Fruit fly (Drosophila melanogaster): Measurements from ENCODE around the gene CG10550.

The CG10550 gene

dm6 chr3R:25279796-25280350, 28.3 kb downstream of the CG10550 start, which contains the start of gene CG10514:
TSS of gene CG10514 (minus strand) at chr3R:25279846.
- no peak for TF ChIP-seq CG17801 (GFP tag; optimal IDR thresholded peaks at IDR 0.05; ENCODE audit: partially characterized antibody)

- no peak for TF ChIP-seq CG17801 (GFP tag; optimal IDR thresholded peaks at IDR 0.05; ENCODE audit: partially characterized antibody)
Measured at dm6 chr3R:25277112-25277511, 31.1 kb downstream of the CG10550 start, which contains the start of gene CG10513. TSS of gene CG10513 (minus strand) at chr3R:25277212.

dm6 chr3R:25275276-25275675, 32.9 kb downstream of the CG10550 start:
- TF ChIP-seq CG17801 (GFP tag; optimal IDR thresholded peaks at IDR 0.05; ENCODE audit: partially characterized antibody): peak; percentile 77

- TF ChIP-seq CG17801 (GFP tag; optimal IDR thresholded peaks at IDR 0.05; ENCODE audit: partially characterized antibody): no peak
Measured at dm6 chr3R:25273537-25273936, 34.7 kb downstream of the CG10550 start, which contains the start of gene CG11878. TSS of gene CG11878 (plus strand) at chr3R:25273837.

dm6 chr3R:25269909-25270308, 38.3 kb downstream of the CG10550 start, which contains the start of the genes CG11889 and CG11891:
TSS of gene CG11889 (plus strand) at chr3R:25270209.
TSS of gene CG11891 (plus strand) at chr3R:25270209.
- TF ChIP-seq CG17801 (GFP tag; optimal IDR thresholded peaks at IDR 0.05; ENCODE audit: partially characterized antibody): no peak

dm6 chr3R:25266751-25267150, 41.4 kb downstream of the CG10550 start:
- no peak for TF ChIP-seq CG17801 (GFP tag; optimal IDR thresholded peaks at IDR 0.05; ENCODE audit: partially characterized antibody)

dm6 chr3R:25265589-25266201, 42.5 kb downstream of the CG10550 start, which contains the start of the genes GlnRS and RIOK2:
TSS of gene GlnRS (minus strand) at chr3R:25265721.
TSS of gene RIOK2 (plus strand) at chr3R:25265844.
- TF ChIP-seq CG17801 (GFP tag; optimal IDR thresholded peaks at IDR 0.05; ENCODE audit: partially characterized antibody): peak; percentile 65

- TF ChIP-seq CG17801 (GFP tag; optimal IDR thresholded peaks at IDR 0.05; ENCODE audit: partially characterized antibody): peak; percentile 83
Measured at dm6 chr3R:25262322-25262761, 45.8 kb downstream of the CG10550 start, which contains the start of the genes Kdsr and CG11858. TSS of gene Kdsr (minus strand) at chr3R:25262498. TSS of gene CG11858 (plus strand) at chr3R:25262741.

dm6 chr3R:25260670-25261069, 47.5 kb downstream of the CG10550 start:
- TF ChIP-seq CG17801 (GFP tag; optimal IDR thresholded peaks at IDR 0.05; ENCODE audit: partially characterized antibody): no peak

- peak; percentile 97 for TF ChIP-seq CG17801 (GFP tag; optimal IDR thresholded peaks at IDR 0.05; ENCODE audit: partially characterized antibody)
Measured at dm6 chr3R:25258628-25259240, 49.5 kb downstream of the CG10550 start, which contains the start of gene CG11857. TSS of gene CG11857 (plus strand) at chr3R:25258898.
